Fruit fly (Drosophila melanogaster): ENCODE results near the gene tzn.

tzn gene

dm6 chr3L:20769350-20769749 lies 29.1 kb upstream of the tzn start, which contains the start of the genes CG4074 and CG4186 (continued):
- TF ChIP-seq Rfx (GFP tag; IDR thresholded peaks at IDR 0.05) = no peak
- no peak for TF ChIP-seq Blimp-1 (GFP tag; optimal IDR thresholded peaks at IDR 0.05)
- peak; percentile 28 for TF ChIP-seq Dp (GFP tag; optimal IDR thresholded peaks at IDR 0.05)
- TF ChIP-seq Atf3 (GFP tag; optimal IDR thresholded peaks at IDR 0.05) = no peak
- TF ChIP-seq NfI (GFP tag; optimal IDR thresholded peaks at IDR 0.05) = no peak
- TF ChIP-seq Med (GFP tag) = peak; percentile 60
- no peak for TF ChIP-seq danr (GFP tag; IDR thresholded peaks at IDR 0.05)
- TF ChIP-seq bab2 (GFP tag; optimal IDR thresholded peaks at IDR 0.05) = no peak
- TF ChIP-seq tup (GFP tag; optimal IDR thresholded peaks at IDR 0.05) = no peak
- TF ChIP-seq CTCF (GFP tag; optimal IDR thresholded peaks at IDR 0.05) = peak; percentile 14
- TF ChIP-seq CG12071 (GFP tag; optimal IDR thresholded peaks at IDR 0.05) = no peak
- TF ChIP-seq CG2202 (tag; optimal IDR thresholded peaks at IDR 0.05) = no peak
- TF ChIP-seq CG6254 (GFP tag; optimal IDR thresholded peaks at IDR 0.05) = peak; percentile 9
- no peak for TF ChIP-seq Adf1 (GFP tag; IDR thresholded peaks at IDR 0.05)
- peak; percentile 96 for TF ChIP-seq MBD-R2 (GFP tag; IDR thresholded peaks at IDR 0.05)
- no peak for TF ChIP-seq Max (GFP tag; optimal IDR thresholded peaks at IDR 0.05)
- no peak for TF ChIP-seq nerfin-1 (tag; optimal IDR thresholded peaks at IDR 0.05)
- TF ChIP-seq lmd (GFP tag; IDR thresholded peaks at IDR 0.05) = no peak
- TF ChIP-seq Taf1 (GFP tag; IDR thresholded peaks at IDR 0.05) = no peak
- no peak for TF ChIP-seq nau (GFP tag; optimal IDR thresholded peaks at IDR 0.05)
- TF ChIP-seq Ptx1 (GFP tag; IDR thresholded peaks at IDR 0.05) = no peak
- no peak for TF ChIP-seq Gsc (GFP tag; IDR thresholded peaks at IDR 0.05)
- TF ChIP-seq CG17802 (tag; optimal IDR thresholded peaks at IDR 0.05) = no peak
- TF ChIP-seq CG3065 (GFP tag; optimal IDR thresholded peaks at IDR 0.05) = no peak
- no peak for TF ChIP-seq wek (GFP tag; optimal IDR thresholded peaks at IDR 0.05)
- peak; percentile 82 for TF ChIP-seq YL-1 (GFP tag; optimal IDR thresholded peaks at IDR 0.05)
- TF ChIP-seq D19A (tag; optimal IDR thresholded peaks at IDR 0.05) = no peak
- TF ChIP-seq bowl (GFP tag; IDR thresholded peaks at IDR 0.05) = no peak
- TF ChIP-seq Hsf (GFP tag; optimal IDR thresholded peaks at IDR 0.05) = no peak
- peak in 1 of 2 experiments; percentile 95 for TF ChIP-seq Pdp1 (GFP tag; optimal IDR thresholded peaks at IDR 0.05)
- TF ChIP-seq sc (optimal IDR thresholded peaks at IDR 0.05) = no peak
- TF ChIP-seq sc (GFP tag; optimal IDR thresholded peaks at IDR 0.05) = no peak
- no peak for TF ChIP-seq Atf-2 (GFP tag; optimal IDR thresholded peaks at IDR 0.05)
- peak in 1 of 2 experiments; percentile 9 for TF ChIP-seq Trl (optimal IDR thresholded peaks at IDR 0.05)
- TF ChIP-seq Trl (GFP tag; optimal IDR thresholded peaks at IDR 0.05) = no peak
- TF ChIP-seq trem (tag; optimal IDR thresholded peaks at IDR 0.05) = peak; percentile 99
- peak; percentile 77 for TF ChIP-seq Nf-YC (tag; optimal IDR thresholded peaks at IDR 0.05)
- TF ChIP-seq grn (GFP tag; optimal IDR thresholded peaks at IDR 0.05) = no peak
- TF ChIP-seq Ssrp (tag; optimal IDR thresholded peaks at IDR 0.05) = no peak
- TF ChIP-seq CG1603 (tag; optimal IDR thresholded peaks at IDR 0.05) = peak; percentile 62
- TF ChIP-seq CG4617 (GFP tag; optimal IDR thresholded peaks at IDR 0.05; ENCODE audit: borderline replicate concordance) = peak; percentile 37
- TF ChIP-seq Dll (GFP tag; IDR thresholded peaks at IDR 0.05; ENCODE audit: partially characterized antibody) = peak; percentile 13; the same call in 1 of the 4 replicates
- peak; percentile 52 for TF ChIP-seq Nf-YB (GFP tag; optimal IDR thresholded peaks at IDR 0.05)
- peak; percentile 37 for TF ChIP-seq BEAF-32 (GFP tag; optimal IDR thresholded peaks at IDR 0.05)
- TF ChIP-seq CG14014 (GFP tag; IDR thresholded peaks at IDR 0.05) = no peak
- TF ChIP-seq tin (GFP tag; optimal IDR thresholded peaks at IDR 0.05) = no peak
- peak; percentile 25 for TF ChIP-seq HmgZ (tag; optimal IDR thresholded peaks at IDR 0.05)
- TF ChIP-seq CG15514 (GFP tag; optimal IDR thresholded peaks at IDR 0.05) = peak; percentile 31
- TF ChIP-seq CG3163 (GFP tag; optimal IDR thresholded peaks at IDR 0.05) = peak; percentile 83
- peak; percentile 11 for TF ChIP-seq CG8290 (GFP tag; optimal IDR thresholded peaks at IDR 0.05)
- no peak for TF ChIP-seq CG8290 (tag; optimal IDR thresholded peaks at IDR 0.05)
- no peak for TF ChIP-seq wor (GFP tag; IDR thresholded peaks at IDR 0.05)
- no peak for TF ChIP-seq CG11723 (GFP tag; optimal IDR thresholded peaks at IDR 0.05)
